Fruit fly (Drosophila melanogaster): ENCODE results near the gene Rab26.

DNA sequence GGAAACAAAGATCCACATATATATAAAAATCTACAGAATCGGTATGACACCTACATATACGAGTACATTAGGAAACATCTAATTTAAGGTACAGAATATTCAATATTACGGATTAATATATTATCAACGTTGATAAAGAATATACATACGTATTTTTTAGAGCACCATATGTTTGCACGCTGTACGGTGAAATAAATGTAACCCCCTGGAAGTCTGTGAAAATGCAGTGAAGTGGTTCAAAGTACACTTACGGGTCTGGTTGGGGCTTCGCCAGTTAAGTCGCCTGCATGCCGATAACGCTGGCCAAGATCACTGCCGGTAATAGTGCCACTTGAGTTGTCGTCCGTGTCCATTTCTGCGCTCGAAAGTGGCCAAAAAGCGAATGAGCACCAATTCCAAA is 14.9 kb upstream of the Rab26 start:
- no peak for TF ChIP-seq psq (optimal IDR thresholded peaks at IDR 0.05)
- TF ChIP-seq insv (optimal IDR thresholded peaks at IDR 0.05): no peak
- TF ChIP-seq Sin3A (optimal IDR thresholded peaks at IDR 0.05): no peak
- TF ChIP-seq ttk (optimal IDR thresholded peaks at IDR 0.05): no peak

Measured in Kc167 (cell line).